Fruit fly (Drosophila melanogaster): ENCODE results near the gene Rpn12.

- TF ChIP-seq pan (optimal IDR thresholded peaks at IDR 0.05) (no peak), psq (optimal IDR thresholded peaks at IDR 0.05) (no peak), usp (GFP tag; optimal IDR thresholded peaks at IDR 0.05) (no peak), Dll (optimal IDR thresholded peaks at IDR 0.05) (no peak), CG8478 (optimal IDR thresholded peaks at IDR 0.05) (no peak)
Measured at dm6 chr3L:16546159-16546558, 36.7 kb upstream of the Rpn12 start.
